Fruit fly (Drosophila melanogaster) whole organism, embryonic: ENCODE measurements around the gene CG10011.

Experiments used
- CG14710 ChIP-seq: fragments of 200-800 bp; sonication (Bioruptor generic); optimal IDR thresholded peaks from 3 replicates; lab custom pipeline; 2019; ENCODE audit warnings: missing biosample characterization, mild to moderate bottlenecking, missing genetic modification characterization, moderate library complexity
- CG17186 ChIP-seq: fragments of 200-800 bp; sonication (Bioruptor generic); optimal IDR thresholded peaks from 3 replicates; lab custom pipeline; 2017; ENCODE audit warnings: missing biosample characterization, missing genetic modification reagents, missing genetic modification characterization
- CG3847 ChIP-seq: fragments of 200-800 bp; sonication (Bioruptor generic); IDR thresholded peaks from 2 replicates; pipeline ENCODE4 v1.3.6; 2022; ENCODE audit warnings: missing biosample characterization, missing genetic modification characterization
- Dip2 ChIP-seq: fragments of 200-800 bp; sonication (Bioruptor generic); IDR thresholded peaks from 2 replicates; pipeline ENCODE4 v1.3.6; 2022; ENCODE audit warnings: missing biosample characterization, missing genetic modification characterization
- Gsc ChIP-seq: fragments of 200-800 bp; sonication (Bioruptor generic); IDR thresholded peaks from 2 replicates; pipeline ENCODE4 v1.3.6; 2022; ENCODE audit warnings: missing biosample characterization, missing genetic modification characterization
- Sox102F ChIP-seq: fragments of 200-800 bp; sonication (Bioruptor generic); optimal IDR thresholded peaks from 2 replicates; lab custom pipeline; 2018; ENCODE audit warnings: missing biosample characterization, mild to moderate bottlenecking, missing genetic modification characterization, moderate library complexity
- dm ChIP-seq: fragments of 200-800 bp; sonication (Bioruptor generic); optimal IDR thresholded peaks from 3 replicates; lab custom pipeline; 2016; ENCODE audit warnings: missing biosample characterization, missing genetic modification characterization
- dmrt99B ChIP-seq: fragments of 200-800 bp; sonication (Bioruptor generic); optimal IDR thresholded peaks from 2 replicates; lab custom pipeline; 2018; ENCODE audit warnings: missing biosample characterization, mild to moderate bottlenecking, missing genetic modification characterization, moderate library complexity
- fd64A ChIP-seq: fragments of 200-800 bp; sonication (Bioruptor generic); optimal IDR thresholded peaks from 3 replicates; lab custom pipeline; 2018; ENCODE audit warnings: missing biosample characterization, mild to moderate bottlenecking, missing genetic modification characterization

- TF ChIP-seq CG3847 (GFP tag; lab: Robert Waterston, UW) = no peak
- TF ChIP-seq Gsc (GFP tag; lab: Robert Waterston, UW) = no peak
- TF ChIP-seq dmrt99B (tag; lab: Kevin White, UChicago) = no peak
- TF ChIP-seq CG17186 = no peak
- TF ChIP-seq Sox102F (GFP tag; lab: Kevin White, UChicago) = no peak
- TF ChIP-seq fd64A (GFP tag; lab: Kevin White, UChicago) = no peak
- TF ChIP-seq Dip2 (GFP tag; lab: Robert Waterston, UW) = no peak
- no peak for TF ChIP-seq dm (GFP tag; lab: Kevin White, UChicago)
- no peak for TF ChIP-seq CG14710 (tag; lab: Kevin White, UChicago)
These were observed 73.5 kb downstream of the CG10011 start for dm6 chr3R:28561320-28561831.
